Fruit fly (Drosophila melanogaster): ENCODE data around the gene Prp31.

DNA sequence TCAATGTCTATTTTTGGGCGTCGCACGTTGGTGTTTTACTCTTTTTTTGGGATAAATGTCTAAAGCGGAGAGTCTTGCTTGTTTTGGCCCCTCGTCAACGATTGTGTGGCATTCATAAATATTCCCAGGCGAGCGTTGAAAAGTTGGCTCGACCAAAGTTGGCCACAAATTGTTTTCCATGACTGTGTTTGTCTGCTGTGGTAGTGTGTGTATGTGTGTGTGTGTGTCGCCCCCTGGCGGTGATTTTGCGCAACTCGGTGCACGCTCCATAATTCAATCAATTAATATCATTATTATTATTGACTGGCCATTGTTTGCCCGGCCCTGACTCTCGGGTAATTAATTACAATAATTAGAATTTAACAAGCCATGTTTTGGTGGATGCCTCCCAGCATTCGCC is 19.7 kb downstream of the Prp31 start:
- TF ChIP-seq psq (GFP tag; optimal IDR thresholded peaks at IDR 0.05) (no peak), h (GFP tag; optimal IDR thresholded peaks at IDR 0.05) (no peak), lola (GFP tag; optimal IDR thresholded peaks at IDR 0.05) (no peak), Rel (GFP tag; optimal IDR thresholded peaks at IDR 0.05) (no peak), Rel (tag; optimal IDR thresholded peaks at IDR 0.05) (no peak), fru (GFP tag; optimal IDR thresholded peaks at IDR 0.05) (no peak), Abd-B (GFP tag; optimal IDR thresholded peaks at IDR 0.05) (no peak), jim (GFP tag; optimal IDR thresholded peaks at IDR 0.05) (no peak), OdsH (GFP tag; optimal IDR thresholded peaks at IDR 0.05) (no peak), dl (GFP tag; optimal IDR thresholded peaks at IDR 0.05; ENCODE audit: insufficient read depth in 1 of 2, partially characterized antibody in 2 of 2) (no peak), rgr (GFP tag; optimal IDR thresholded peaks at IDR 0.05) (no peak)

Data from whole organism, wandering third instar larva.